Worm (Caenorhabditis elegans) whole organism, L3 larva: ENCODE results near the gene C25H3.11.
"Not testable (repeated sequence)": the region's sequence is repeated elsewhere in the genome, so short reads cannot be mapped to it uniquely, and the experiment has no call there.

Experiments
- ZK546.5 ChIP-seq: sonication (generic microtip); optimal IDR thresholded peaks from 2 replicates; lab custom pipeline; 2017; ENCODE audit warnings: missing biosample characterization, missing genetic modification characterization
- ama-1 ChIP-seq: fragments of 150-350 bp; optimal IDR thresholded peaks from 2 replicates; lab custom pipeline; 2018
- ceh-28 ChIP-seq: fragments of 150-350 bp; optimal IDR thresholded peaks from 2 replicates; lab custom pipeline; 2014; ENCODE audit warnings: missing biosample characterization, missing genetic modification reagents, missing genetic modification characterization
- ceh-82 ChIP-seq: fragments of 150-350 bp; optimal IDR thresholded peaks from 2 replicates; lab custom pipeline; 2014; ENCODE audit warnings: missing biosample characterization, missing genetic modification characterization
- ceh-9 ChIP-seq: sonication (generic microtip); optimal IDR thresholded peaks from 2 replicates; lab custom pipeline; 2018; ENCODE audit warnings: missing biosample characterization, missing genetic modification characterization
- elt-1 ChIP-seq: fragments of 150-350 bp; optimal IDR thresholded peaks from 2 replicates; lab custom pipeline; 2014; ENCODE audit warnings: missing biosample characterization, missing genetic modification characterization
- fkh-10 ChIP-seq: sonication (generic microtip); optimal IDR thresholded peaks from 2 replicates; lab custom pipeline; 2017; ENCODE audit warnings: missing biosample characterization, missing genetic modification reagents, missing genetic modification characterization
- fkh-2 ChIP-seq: fragments of 150-350 bp; optimal IDR thresholded peaks from 2 replicates; lab custom pipeline; 2014; ENCODE audit warnings: missing biosample characterization, missing genetic modification reagents, missing genetic modification characterization
- fos-1 ChIP-seq: fragments of 150-350 bp; optimal IDR thresholded peaks from 2 replicates; lab custom pipeline; 2014; ENCODE audit warnings: missing biosample characterization, missing genetic modification characterization
- hmg-11 ChIP-seq: sonication (generic microtip); optimal IDR thresholded peaks from 2 replicates; lab custom pipeline; 2016; ENCODE audit warnings: missing genetic modification characterization, missing compliant biosample characterization
- lin-39 ChIP-seq: fragments of 150-350 bp; optimal IDR thresholded peaks from 2 replicates; lab custom pipeline; 2018; ENCODE audit warnings: missing biosample characterization, missing genetic modification reagents, missing genetic modification characterization
- nfya-1 ChIP-seq: sonication (generic microtip); optimal IDR thresholded peaks from 2 replicates; lab custom pipeline; 2017; ENCODE audit warnings: missing genetic modification characterization, mild to moderate bottlenecking, missing compliant biosample characterization, antibody characterized with exemption, moderate library complexity; ENCODE audit not compliant: insufficient read depth
- nhr-12 ChIP-seq: fragments of 150-350 bp; optimal IDR thresholded peaks from 2 replicates; lab custom pipeline; 2014; ENCODE audit warnings: missing biosample characterization, missing genetic modification characterization
- nhr-25 ChIP-seq: sonication (generic microtip); optimal IDR thresholded peaks from 2 replicates; lab custom pipeline; 2017; ENCODE audit warnings: missing biosample characterization, missing genetic modification characterization
- nhr-43 ChIP-seq: sonication (generic microtip); optimal IDR thresholded peaks from 2 replicates; lab custom pipeline; 2016; ENCODE audit warnings: mild to moderate bottlenecking, missing genetic modification characterization, missing compliant biosample characterization; ENCODE audit not compliant: poor library complexity, severe bottlenecking
- nhr-67 ChIP-seq: fragments of 150-350 bp; optimal IDR thresholded peaks from 2 replicates; lab custom pipeline; 2014; ENCODE audit warnings: missing biosample characterization, missing genetic modification characterization
- nhr-77 ChIP-seq: fragments of 150-350 bp; optimal IDR thresholded peaks from 2 replicates; lab custom pipeline; 2014; ENCODE audit warnings: missing biosample characterization, missing genetic modification characterization
- pqm-1 ChIP-seq: fragments of 150-350 bp; optimal IDR thresholded peaks from 2 replicates; lab custom pipeline; 2017; ENCODE audit warnings: missing biosample characterization, missing genetic modification characterization, inconsistent platforms
- sea-2 ChIP-seq: fragments of 150-350 bp; sonication (generic microtip); optimal IDR thresholded peaks from 4 replicates; lab custom pipeline; 2014; ENCODE audit warnings: missing biosample characterization, missing genetic modification reagents, missing genetic modification characterization
- snpc-4 ChIP-seq: fragments of 150-350 bp; optimal IDR thresholded peaks from 2 replicates; lab custom pipeline; 2014; ENCODE audit warnings: missing biosample characterization, missing genetic modification characterization

The C25H3.11 gene

ce11 chrII:5638059-5638458 lies 50.8 kb downstream of the C25H3.11 start, which contains the start of gene F59E12.3:
Gene F59E12.3, plus strand, starts transcription at chrII:5638359.
- TF ChIP-seq nhr-43 (tag; lab: Kevin White, UChicago) (no peak), ama-1 (no peak)

ce11 chrII:5636826-5637225 lies 52.0 kb downstream of the C25H3.11 start, which contains the start of gene F59E12.8:
Gene F59E12.8, minus strand, starts transcription at chrII:5636926.
- TF ChIP-seq nhr-25 (tag; lab: Kevin White, UChicago) (no peak), fkh-10 (GFP tag; lab: Kevin White, UChicago) (no peak), nfya-1 (no peak), nhr-43 (tag; lab: Kevin White, UChicago) (no peak), pqm-1 (tag; lab: Kevin White, UChicago) (no peak)

ce11 chrII:5633453-5633852 lies 55.4 kb downstream of the C25H3.11 start:
- TF ChIP-seq elt-1 (tag; lab: Kevin White, UChicago) (no peak), nfya-1 (peak; percentile 25)

ce11 chrII:5630851-5631401 lies 57.9 kb downstream of the C25H3.11 start, which contains the start of the genes F59E12.6 and npl-4.1:
Gene F59E12.6, minus strand, starts transcription at chrII:5630951.
Gene npl-4.1, plus strand, starts transcription at chrII:5631351.
- TF ChIP-seq ceh-82, pqm-1, nhr-67 (tag; lab: Kevin White, UChicago): not testable (repeated sequence)

- TF ChIP-seq snpc-4 (no peak), nhr-77 (no peak), nhr-43 (tag; lab: Kevin White, UChicago) (no peak), sea-2 (no peak), lin-39 (tag; lab: Kevin White, UChicago) (no peak), elt-1 (tag; lab: Kevin White, UChicago) (no peak), ZK546.5 (tag; lab: Kevin White, UChicago) (no peak), ceh-28 (tag; lab: Kevin White, UChicago) (no peak), fkh-2 (tag; lab: Kevin White, UChicago) (no peak), nhr-12 (tag; lab: Kevin White, UChicago) (no peak)
Measured at ce11 chrII:5628326-5628818, 60.5 kb downstream of the C25H3.11 start, which contains the start of gene F59E12.15. Gene F59E12.15, minus strand, starts transcription at chrII:5628376.

ce11 chrII:5622383-5622939 lies 66.4 kb downstream of the C25H3.11 start, which contains the start of the genes eif-3.L and npl-4.2:
Gene eif-3.L, minus strand, starts transcription at chrII:5622483.
Gene npl-4.2, plus strand, starts transcription at chrII:5622889.
- TF ChIP-seq fos-1, ceh-9, hmg-11 (tag; lab: Kevin White, UChicago): not testable (repeated sequence)
